Worm (Caenorhabditis elegans) whole organism, L2 larva: ENCODE data around the gene M106.7.

Experiments used
- C34F6.9 ChIP-seq: fragments of 150-350 bp; optimal IDR thresholded peaks from 2 replicates; lab custom pipeline; 2014; ENCODE audit warnings: missing biosample characterization, missing genetic modification characterization
- F13H6.1 ChIP-seq: sonication (generic microtip); optimal IDR thresholded peaks from 2 replicates; lab custom pipeline; 2016; ENCODE audit warnings: missing genetic modification characterization, missing compliant biosample characterization
- R02D3.7 ChIP-seq: fragments of 150-350 bp; optimal IDR thresholded peaks from 2 replicates; lab custom pipeline; 2014; ENCODE audit warnings: missing biosample characterization, missing genetic modification characterization
- Y55F3AM.14 ChIP-seq: fragments of 200-800 bp; sonication (Bioruptor generic); optimal IDR thresholded peaks from 2 replicates; lab custom pipeline; 2018; ENCODE audit warnings: mild to moderate bottlenecking, missing genetic modification characterization, missing compliant biosample characterization
- alr-1 ChIP-seq: fragments of 150-350 bp; optimal IDR thresholded peaks from 2 replicates; lab custom pipeline; 2014; ENCODE audit warnings: missing biosample characterization, missing genetic modification characterization
- ceh-16 ChIP-seq: fragments of 150-350 bp; optimal IDR thresholded peaks from 2 replicates; lab custom pipeline; 2014; ENCODE audit warnings: missing biosample characterization, missing genetic modification characterization
- ceh-82 ChIP-seq: fragments of 150-350 bp; optimal IDR thresholded peaks from 2 replicates; lab custom pipeline; 2014; ENCODE audit warnings: missing biosample characterization, missing genetic modification characterization
- dmd-4 ChIP-seq: sonication (generic microtip); optimal IDR thresholded peaks from 2 replicates; lab custom pipeline; 2017; ENCODE audit warnings: missing biosample characterization, missing genetic modification characterization
- elt-1 ChIP-seq: fragments of 150-350 bp; optimal IDR thresholded peaks from 2 replicates; lab custom pipeline; 2014; ENCODE audit warnings: missing biosample characterization, missing genetic modification characterization
- elt-3 ChIP-seq: sonication (generic microtip); optimal IDR thresholded peaks from 2 replicates; lab custom pipeline; 2017; ENCODE audit warnings: missing biosample characterization, missing genetic modification characterization
- fos-1 ChIP-seq: fragments of 150-350 bp; optimal IDR thresholded peaks from 2 replicates; lab custom pipeline; 2014; ENCODE audit warnings: missing biosample characterization, missing genetic modification characterization
- gmeb-1 ChIP-seq: fragments of 150-350 bp; optimal IDR thresholded peaks from 2 replicates; lab custom pipeline; 2014; ENCODE audit warnings: missing biosample characterization, missing genetic modification characterization
- lin-11 ChIP-seq: fragments of 150-350 bp; sonication (generic microtip); optimal IDR thresholded peaks from 2 replicates; lab custom pipeline; 2014; ENCODE audit warnings: missing biosample characterization, missing genetic modification characterization, inconsistent platforms, mixed read lengths
- lin-13 ChIP-seq: fragments of 150-350 bp; optimal IDR thresholded peaks from 2 replicates; lab custom pipeline; 2014; ENCODE audit warnings: missing biosample characterization, missing genetic modification reagents, missing genetic modification characterization
- lsy-2 ChIP-seq, 2 experiments: fragments of 150-350 bp in 1 of 2; sonication (generic microtip) in 1 of 2; optimal IDR thresholded peaks; 2 replicates each; lab custom pipeline; 2014 to 2017; ENCODE audit warnings: missing biosample characterization in 2 of 2, missing genetic modification characterization in 2 of 2
- mdl-1 ChIP-seq, 2 experiments: fragments of 150-350 bp in 1 of 2; sonication (generic microtip) in 1 of 2; optimal IDR thresholded peaks; 2 replicates each; lab custom pipeline; 2017; ENCODE audit warnings: missing biosample characterization in 2 of 2, missing genetic modification characterization in 2 of 2
- nhr-10 ChIP-seq: sonication (generic microtip); optimal IDR thresholded peaks from 2 replicates; lab custom pipeline; 2017; ENCODE audit warnings: missing biosample characterization, missing genetic modification characterization
- nhr-129 ChIP-seq: fragments of 150-350 bp; optimal IDR thresholded peaks from 2 replicates; lab custom pipeline; 2014; ENCODE audit warnings: missing biosample characterization, missing genetic modification characterization
- nhr-21 ChIP-seq: fragments of 150-350 bp; optimal IDR thresholded peaks from 2 replicates; lab custom pipeline; 2014; ENCODE audit warnings: missing biosample characterization, missing genetic modification characterization
- nhr-23 ChIP-seq: fragments of 150-350 bp; optimal IDR thresholded peaks from 2 replicates; lab custom pipeline; 2014; ENCODE audit warnings: missing biosample characterization, missing genetic modification reagents, missing genetic modification characterization
- nhr-237 ChIP-seq: fragments of 150-350 bp; optimal IDR thresholded peaks from 2 replicates; lab custom pipeline; 2014; ENCODE audit warnings: missing biosample characterization, missing genetic modification characterization
- nhr-25 ChIP-seq: fragments of 150-350 bp; sonication (generic microtip); optimal IDR thresholded peaks from 3 replicates; lab custom pipeline; 2014; ENCODE audit warnings: missing biosample characterization, missing genetic modification characterization
- peb-1 ChIP-seq: fragments of 150-350 bp; optimal IDR thresholded peaks from 2 replicates; lab custom pipeline; 2014; ENCODE audit warnings: missing biosample characterization, missing genetic modification characterization
- sem-4 ChIP-seq: fragments of 150-350 bp; optimal IDR thresholded peaks from 2 replicates; lab custom pipeline; 2014; ENCODE audit warnings: missing biosample characterization, missing genetic modification reagents, missing genetic modification characterization
- skn-1 ChIP-seq: sonication (generic microtip); optimal IDR thresholded peaks from 2 replicates; lab custom pipeline; 2017; ENCODE audit warnings: missing biosample characterization, missing genetic modification characterization
- sma-3 ChIP-seq: sonication (generic microtip); optimal IDR thresholded peaks from 2 replicates; lab custom pipeline; 2016; ENCODE audit warnings: missing genetic modification reagents, missing genetic modification characterization, missing compliant biosample characterization
- sma-9 ChIP-seq, 2 experiments: fragments of 150-350 bp in 1 of 2; sonication (generic microtip) in 1 of 2; optimal IDR thresholded peaks; 2 replicates each; lab custom pipeline; 2014 to 2016; ENCODE audit warnings: missing genetic modification characterization in 2 of 2, mild to moderate bottlenecking in 1 of 2, missing biosample characterization in 1 of 2, missing compliant biosample characterization in 1 of 2, missing genetic modification reagents in 1 of 2, moderate library complexity in 1 of 2
- unc-39 ChIP-seq: fragments of 150-350 bp; optimal IDR thresholded peaks from 2 replicates; lab custom pipeline; 2014; ENCODE audit warnings: missing biosample characterization, missing genetic modification characterization
- unc-55 ChIP-seq: fragments of 150-350 bp; sonication (generic microtip); optimal IDR thresholded peaks from 3 replicates; lab custom pipeline; 2014; ENCODE audit warnings: missing biosample characterization, missing genetic modification reagents, missing genetic modification characterization
- zag-1 ChIP-seq: fragments of 150-350 bp; optimal IDR thresholded peaks from 2 replicates; lab custom pipeline; 2014; ENCODE audit warnings: missing biosample characterization, missing genetic modification characterization
- ztf-1 ChIP-seq: fragments of 200-800 bp; sonication (Bioruptor generic); conservative IDR thresholded peaks from 2 replicates; pipeline ENCODE4 v1.3.6; 2022; ENCODE audit warnings: missing genetic modification characterization, missing compliant biosample characterization
- ztf-11 ChIP-seq: sonication (generic microtip); optimal IDR thresholded peaks from 2 replicates; lab custom pipeline; 2017; ENCODE audit warnings: missing biosample characterization, missing genetic modification characterization
- ztf-4 ChIP-seq: fragments of 150-350 bp; optimal IDR thresholded peaks from 2 replicates; lab custom pipeline; 2014; ENCODE audit warnings: missing biosample characterization, missing genetic modification characterization

The M106.7 gene

ce11 chrII:10887097-10887496 is 30.1 kb upstream of the M106.7 start:
- TF ChIP-seq fos-1 (tag; lab: Kevin White, UChicago) (peak; percentile 17), nhr-25 (tag; lab: Kevin White, UChicago) (peak; percentile 75), nhr-129 (tag; lab: Kevin White, UChicago) (peak; percentile 67), sma-3 (GFP tag; lab: Kevin White, UChicago) (peak; percentile 39), mdl-1 (tag; optimal IDR thresholded peaks at IDR 0.05; lab: Kevin White, UChicago) (no peak)

ce11 chrII:10885868-10886514 is 29.0 kb upstream of the M106.7 start, which contains the start of gene F44F4.3:
Gene F44F4.3 (minus strand): TSS chrII:10885918.
- no peak for TF ChIP-seq peb-1 (tag; lab: Kevin White, UChicago)
- no peak for TF ChIP-seq lin-11 (tag; lab: Kevin White, UChicago)
- TF ChIP-seq ceh-16 (tag; lab: Kevin White, UChicago) = no peak
- peak; percentile 49 for TF ChIP-seq nhr-25 (tag; lab: Kevin White, UChicago)

ce11 chrII:10885250-10885649 is 28.3 kb upstream of the M106.7 start:
- no peak for TF ChIP-seq nhr-25 (tag; lab: Kevin White, UChicago)
- no peak for TF ChIP-seq peb-1 (tag; lab: Kevin White, UChicago)
- no peak for TF ChIP-seq ztf-4 (tag; lab: Kevin White, UChicago)
- TF ChIP-seq ztf-11 (tag; lab: Kevin White, UChicago) = no peak
- TF ChIP-seq, all 48 proteins: peak for 0

- no peak for TF ChIP-seq alr-1
- no peak for TF ChIP-seq F13H6.1 (tag; lab: Kevin White, UChicago)
- TF ChIP-seq lin-13 = no peak
- TF ChIP-seq dmd-4 (tag; lab: Kevin White, UChicago) = no peak
- TF ChIP-seq zag-1 = no peak
- no peak for TF ChIP-seq sma-9 (GFP tag; optimal IDR thresholded peaks at IDR 0.05; lab: Kevin White, UChicago)
- TF ChIP-seq sma-9 (tag; optimal IDR thresholded peaks at IDR 0.05; lab: Kevin White, UChicago) = no peak
- TF ChIP-seq sem-4 (tag; lab: Kevin White, UChicago) = no peak
- TF ChIP-seq elt-3 (tag; lab: Kevin White, UChicago) = no peak
- no peak for TF ChIP-seq ceh-82
- no peak for TF ChIP-seq skn-1 (tag; lab: Kevin White, UChicago)
- no peak for TF ChIP-seq ztf-1 (GFP tag; lab: Robert Waterston, UW)
Measured at ce11 chrII:10884396-10884795, 27.4 kb upstream of the M106.7 start, which contains the start of gene egg-3. Gene egg-3 (minus strand): TSS chrII:10884441.

- TF ChIP-seq sma-3 (GFP tag; lab: Kevin White, UChicago) (no peak), C34F6.9 (tag; lab: Kevin White, UChicago) (no peak), nhr-129 (tag; lab: Kevin White, UChicago) (no peak)
Measured at ce11 chrII:10880625-10881024, 23.6 kb upstream of the M106.7 start, which contains the start of gene lurp-1. Gene lurp-1 (plus strand): TSS chrII:10880925.

- TF ChIP-seq alr-1 (no peak), unc-55 (no peak), Y55F3AM.14 (GFP tag; lab: Kevin White, UChicago) (no peak), lin-13 (no peak), fos-1 (tag; lab: Kevin White, UChicago) (no peak), nhr-10 (tag; lab: Kevin White, UChicago) (no peak), nhr-21 (no peak), R02D3.7 (tag; lab: Kevin White, UChicago) (no peak), skn-1 (tag; lab: Kevin White, UChicago) (no peak), nhr-23 (tag; lab: Kevin White, UChicago) (no peak), elt-1 (no peak), unc-39 (tag; lab: Kevin White, UChicago) (no peak), dmd-4 (tag; lab: Kevin White, UChicago) (no peak), nhr-237 (tag; lab: Kevin White, UChicago) (no peak), elt-3 (tag; lab: Kevin White, UChicago) (no peak), lsy-2 (tag; optimal IDR thresholded peaks at IDR 0.05; lab: Kevin White, UChicago) (no peak), mdl-1 (tag; optimal IDR thresholded peaks at IDR 0.05; lab: Kevin White, UChicago) (no peak), gmeb-1 (no peak), sma-9 (GFP tag; optimal IDR thresholded peaks at IDR 0.05; lab: Kevin White, UChicago) (no peak), sma-9 (tag; optimal IDR thresholded peaks at IDR 0.05; lab: Kevin White, UChicago) (no peak)
Measured at ce11 chrII:10873631-10874030, 16.7 kb upstream of the M106.7 start, which contains the start of gene orc-2. Gene orc-2 (plus strand): TSS chrII:10873931.
